Fruit fly (Drosophila melanogaster) whole organism, embryonic: ENCODE measurements around the gene CG42390.

Experiments
- Ada2b ChIP-seq: fragments of 200-800 bp; sonication (Bioruptor generic); IDR thresholded peaks from 2 replicates; pipeline ENCODE4 v1.3.6; 2022; ENCODE audit warnings: missing biosample characterization, missing genetic modification characterization
- B-H2 ChIP-seq: fragments of 200-800 bp; sonication (Bioruptor generic); optimal IDR thresholded peaks from 2 replicates; lab custom pipeline; 2018; ENCODE audit warnings: missing biosample characterization, mild to moderate bottlenecking, missing genetic modification characterization
- Bdp1 ChIP-seq: fragments of 200-800 bp; sonication (Bioruptor generic); optimal IDR thresholded peaks from 3 replicates; lab custom pipeline; 2016; ENCODE audit warnings: missing biosample characterization, missing genetic modification characterization
- CG10147 ChIP-seq: fragments of 200-800 bp; sonication (Bioruptor generic); optimal IDR thresholded peaks from 2 replicates; lab custom pipeline; 2019; ENCODE audit warnings: missing biosample characterization, mild to moderate bottlenecking, missing genetic modification characterization, moderate library complexity
- CG10431 ChIP-seq: fragments of 200-800 bp; sonication (Bioruptor generic); optimal IDR thresholded peaks from 3 replicates; lab custom pipeline; 2018; ENCODE audit warnings: missing biosample characterization, mild to moderate bottlenecking, missing genetic modification characterization
- CG10543 ChIP-seq: fragments of 200-800 bp; sonication (Bioruptor generic); optimal IDR thresholded peaks from 3 replicates; lab custom pipeline; 2017; ENCODE audit warnings: missing biosample characterization, mild to moderate bottlenecking, missing genetic modification characterization, moderate library complexity
- CG11723 ChIP-seq: fragments of 200-800 bp; sonication (Bioruptor generic); optimal IDR thresholded peaks from 2 replicates; lab custom pipeline; 2017; ENCODE audit warnings: missing biosample characterization, mild to moderate bottlenecking, missing genetic modification characterization
- CG12236 ChIP-seq: fragments of 200-800 bp; sonication (Bioruptor generic); optimal IDR thresholded peaks from 2 replicates; lab custom pipeline; 2016; ENCODE audit warnings: missing biosample characterization, missing genetic modification characterization
- CG13123 ChIP-seq: fragments of 200-800 bp; sonication (Bioruptor generic); optimal IDR thresholded peaks from 2 replicates; lab custom pipeline; 2016; ENCODE audit warnings: missing biosample characterization, missing genetic modification characterization
- CG14860 ChIP-seq: fragments of 200-800 bp; sonication (Bioruptor generic); IDR thresholded peaks from 3 replicates; pipeline ENCODE4 v1.3.6; 2022; ENCODE audit warnings: missing biosample characterization, missing genetic modification characterization; ENCODE audit not compliant: partially characterized antibody
- CG15696 ChIP-seq: fragments of 200-800 bp; sonication (Bioruptor generic); optimal IDR thresholded peaks from 2 replicates; lab custom pipeline; 2019; ENCODE audit warnings: missing biosample characterization, mild to moderate bottlenecking, missing genetic modification characterization, moderate library complexity
- CG1602 ChIP-seq: fragments of 200-800 bp; sonication (Bioruptor generic); optimal IDR thresholded peaks from 3 replicates; lab custom pipeline; 2016; ENCODE audit warnings: missing biosample characterization, missing genetic modification characterization
- CG17328 ChIP-seq: fragments of 200-800 bp; sonication (Bioruptor generic); IDR thresholded peaks from 2 replicates; pipeline ENCODE4 v1.3.6; 2022; ENCODE audit warnings: missing biosample characterization, missing genetic modification characterization
- CG17802 ChIP-seq: fragments of 200-800 bp; sonication (Bioruptor generic); optimal IDR thresholded peaks from 2 replicates; lab custom pipeline; 2018; ENCODE audit warnings: missing biosample characterization, mild to moderate bottlenecking, missing genetic modification characterization, moderate library complexity
- CG2202 ChIP-seq: fragments of 200-800 bp; sonication (Bioruptor generic); optimal IDR thresholded peaks from 2 replicates; lab custom pipeline; 2018; ENCODE audit warnings: missing biosample characterization, mild to moderate bottlenecking, missing genetic modification characterization
- CG31365 ChIP-seq: fragments of 200-800 bp; sonication (Bioruptor generic); optimal IDR thresholded peaks from 2 replicates; lab custom pipeline; 2018; ENCODE audit warnings: missing biosample characterization, mild to moderate bottlenecking, missing genetic modification characterization
- CG32532 ChIP-seq: fragments of 200-800 bp; sonication (Bioruptor generic); IDR thresholded peaks from 2 replicates; pipeline ENCODE4 v1.3.6; 2022; ENCODE audit warnings: missing biosample characterization, missing genetic modification characterization
- CG34376 ChIP-seq: fragments of 200-800 bp; sonication (Bioruptor generic); optimal IDR thresholded peaks from 2 replicates; lab custom pipeline; 2018; ENCODE audit warnings: missing biosample characterization, mild to moderate bottlenecking, missing genetic modification characterization
- CG4282 ChIP-seq: fragments of 200-800 bp; sonication (Bioruptor generic); optimal IDR thresholded peaks from 2 replicates; lab custom pipeline; 2016; ENCODE audit warnings: missing biosample characterization, missing genetic modification characterization
- CG4328 ChIP-seq: fragments of 200-800 bp; sonication (Bioruptor generic); optimal IDR thresholded peaks from 3 replicates; lab custom pipeline; 2017; ENCODE audit warnings: missing biosample characterization, missing genetic modification reagents, missing genetic modification characterization
- CG6654 ChIP-seq: fragments of 200-800 bp; sonication (Bioruptor generic); optimal IDR thresholded peaks from 2 replicates; lab custom pipeline; 2017; ENCODE audit warnings: missing biosample characterization, mild to moderate bottlenecking, missing genetic modification characterization
- CG7357 ChIP-seq: fragments of 200-800 bp; sonication (Bioruptor generic); IDR thresholded peaks from 3 replicates; pipeline ENCODE4 v1.3.6; 2022; ENCODE audit warnings: missing biosample characterization, missing genetic modification characterization
- CG7745 ChIP-seq: fragments of 200-800 bp; sonication (Bioruptor generic); optimal IDR thresholded peaks from 2 replicates; lab custom pipeline; 2018; ENCODE audit warnings: missing biosample characterization, mild to moderate bottlenecking, missing genetic modification characterization, moderate library complexity
- CG8281 ChIP-seq: fragments of 200-800 bp; sonication (Bioruptor generic); optimal IDR thresholded peaks from 2 replicates; lab custom pipeline; 2018; ENCODE audit warnings: missing biosample characterization, mild to moderate bottlenecking, missing genetic modification characterization, moderate library complexity
- CG8388 ChIP-seq: fragments of 200-800 bp; sonication (Bioruptor generic); optimal IDR thresholded peaks from 2 replicates; lab custom pipeline; 2019; ENCODE audit warnings: missing biosample characterization, mild to moderate bottlenecking, missing genetic modification characterization, moderate library complexity
- CG8478 ChIP-seq: fragments of >200 bp; optimal IDR thresholded peaks from 2 replicates; lab custom pipeline; 2018
- CG8765 ChIP-seq: fragments of 200-800 bp; sonication (Bioruptor generic); IDR thresholded peaks from 2 replicates; pipeline ENCODE4 v1.3.6; 2022; ENCODE audit warnings: missing biosample characterization, missing genetic modification characterization
- Chrac-16 ChIP-seq: fragments of 200-800 bp; sonication (Bioruptor generic); optimal IDR thresholded peaks from 3 replicates; lab custom pipeline; 2016; ENCODE audit warnings: missing biosample characterization, missing genetic modification characterization
- Drgx ChIP-seq: fragments of 200-800 bp; sonication (Bioruptor generic); IDR thresholded peaks from 2 replicates; pipeline ENCODE4 v1.3.6; 2022; ENCODE audit warnings: missing biosample characterization, missing genetic modification characterization
- Hey ChIP-seq: fragments of 200-800 bp; sonication (Bioruptor generic); optimal IDR thresholded peaks from 3 replicates; lab custom pipeline; 2018; ENCODE audit warnings: missing biosample characterization, mild to moderate bottlenecking, missing genetic modification characterization
- HmgZ ChIP-seq: fragments of 200-800 bp; sonication (Bioruptor generic); optimal IDR thresholded peaks from 2 replicates; lab custom pipeline; 2018; ENCODE audit warnings: missing biosample characterization, mild to moderate bottlenecking, missing genetic modification characterization
- Hmr ChIP-seq: fragments of 200-800 bp; sonication (Bioruptor generic); optimal IDR thresholded peaks from 3 replicates; lab custom pipeline; 2017; ENCODE audit warnings: mild to moderate bottlenecking, missing biosample characterization, missing genetic modification reagents, missing genetic modification characterization
- MBD-R2 ChIP-seq: fragments of 200-800 bp; sonication (Bioruptor generic); IDR thresholded peaks from 2 replicates; pipeline ENCODE4 v1.3.6; 2022; ENCODE audit warnings: missing biosample characterization, missing genetic modification characterization
- Max ChIP-seq: fragments of 200-800 bp; sonication (Bioruptor generic); optimal IDR thresholded peaks from 2 replicates; lab custom pipeline; 2016; ENCODE audit warnings: missing biosample characterization, mild to moderate bottlenecking, missing genetic modification characterization
- Optix ChIP-seq: fragments of 200-800 bp; sonication (Bioruptor generic); IDR thresholded peaks from 3 replicates; pipeline ENCODE4 v1.3.6; 2022; ENCODE audit warnings: missing biosample characterization, missing genetic modification characterization
- Sox100B ChIP-seq: fragments of 200-800 bp; sonication (Bioruptor generic); optimal IDR thresholded peaks from 3 replicates; lab custom pipeline; 2018; ENCODE audit warnings: missing biosample characterization, mild to moderate bottlenecking, missing genetic modification characterization
- bsh ChIP-seq, 2 experiments: fragments of 200-800 bp; sonication (Bioruptor generic); optimal IDR thresholded peaks; 2 replicates each; lab custom pipeline; 2017 to 2018; ENCODE audit warnings: mild to moderate bottlenecking in 2 of 2, missing biosample characterization in 2 of 2, missing genetic modification characterization in 2 of 2, moderate library complexity in 1 of 2
- en ChIP-seq: fragments of 200-800 bp; sonication (Bioruptor generic); optimal IDR thresholded peaks from 2 replicates; lab custom pipeline; 2016; ENCODE audit warnings: missing biosample characterization, missing genetic modification characterization
- exex ChIP-seq: fragments of 200-800 bp; sonication (Bioruptor generic); optimal IDR thresholded peaks from 4 replicates; lab custom pipeline; 2018; ENCODE audit warnings: missing biosample characterization, mild to moderate bottlenecking, missing genetic modification characterization, moderate library complexity
- gcm2 ChIP-seq: fragments of 200-800 bp; sonication (Bioruptor generic); optimal IDR thresholded peaks from 2 replicates; lab custom pipeline; 2016; ENCODE audit warnings: missing biosample characterization, missing genetic modification characterization
- insv ChIP-seq, 2 experiments: fragments of 200-800 bp; sonication (Bioruptor generic); optimal IDR thresholded peaks; 3 replicates each; lab custom pipeline; 2016 to 2018; ENCODE audit warnings: missing biosample characterization in 2 of 2, missing genetic modification characterization in 2 of 2
- kah ChIP-seq: fragments of 200-800 bp; sonication (Bioruptor generic); optimal IDR thresholded peaks from 2 replicates; lab custom pipeline; 2018; ENCODE audit warnings: missing biosample characterization, mild to moderate bottlenecking, missing genetic modification characterization
- kay ChIP-seq: fragments of 200-800 bp; sonication (Bioruptor generic); optimal IDR thresholded peaks from 2 replicates; lab custom pipeline; 2016; ENCODE audit warnings: missing biosample characterization, missing genetic modification characterization
- lmd ChIP-seq: fragments of 200-800 bp; sonication (Bioruptor generic); IDR thresholded peaks from 2 replicates; pipeline ENCODE4 v1.3.6; 2022; ENCODE audit warnings: missing biosample characterization, missing genetic modification characterization
- mirr ChIP-seq: fragments of 200-800 bp; sonication (Bioruptor generic); optimal IDR thresholded peaks from 3 replicates; lab custom pipeline; 2018; ENCODE audit warnings: missing biosample characterization, mild to moderate bottlenecking, missing genetic modification characterization
- odd ChIP-seq: fragments of 200-800 bp; sonication (Bioruptor generic); optimal IDR thresholded peaks from 2 replicates; lab custom pipeline; 2017; ENCODE audit warnings: missing biosample characterization, mild to moderate bottlenecking, missing genetic modification characterization
- pan ChIP-seq, 4 experiments: fragments of >200 bp in 3 of 4; fragments of 200-800 bp in 1 of 4; sonication (Bioruptor generic) in 1 of 4; optimal IDR thresholded peaks in 3 of 4; IDR thresholded peaks in 1 of 4; 2 replicates each; pipeline versions ENCODE4 v1.3.6 to Lab custom; 2017 to 2022; ENCODE audit warnings: missing biosample characterization in 2 of 4, missing genetic modification characterization in 2 of 4, mixed read lengths in 1 of 4
- repo ChIP-seq: fragments of 200-800 bp; sonication (Bioruptor generic); optimal IDR thresholded peaks from 2 replicates; lab custom pipeline; 2016; ENCODE audit warnings: missing biosample characterization, missing genetic modification characterization
- shn ChIP-seq: fragments of 200-800 bp; sonication (Bioruptor generic); optimal IDR thresholded peaks from 3 replicates; lab custom pipeline; 2016; ENCODE audit warnings: missing biosample characterization, missing genetic modification characterization
- sug ChIP-seq: fragments of 200-800 bp; optimal IDR thresholded peaks from 2 replicates; lab custom pipeline; 2019; ENCODE audit warnings: missing biosample characterization, mild to moderate bottlenecking, missing genetic modification characterization, moderate library complexity
- zfh2 ChIP-seq: fragments of 200-800 bp; sonication (Bioruptor generic); optimal IDR thresholded peaks from 2 replicates; lab custom pipeline; 2016; ENCODE audit warnings: missing biosample characterization, missing genetic modification characterization

CG42390 gene

DNA sequence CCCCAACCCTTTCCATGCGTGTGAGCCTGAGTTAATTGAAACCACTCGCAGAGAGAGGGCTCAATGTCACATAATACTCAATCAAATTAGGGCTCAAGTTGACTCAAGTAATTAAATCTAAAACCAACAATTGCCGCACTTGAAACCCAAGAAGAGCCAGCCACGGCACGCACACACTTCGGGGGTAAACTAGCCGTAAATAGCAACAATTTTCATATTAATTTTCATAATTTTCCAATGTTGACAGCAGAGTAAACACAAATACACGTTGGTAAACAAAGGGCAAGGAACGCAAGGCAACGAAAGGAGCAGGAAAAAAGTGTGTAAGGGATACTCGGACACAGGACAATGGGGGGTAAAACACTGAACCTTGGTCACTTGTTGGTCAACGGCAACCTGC is 27.6 kb downstream of the CG42390 start (continued):
- TF ChIP-seq CG34376 (GFP tag; lab: Kevin White, UChicago) (no peak), CG4328 (GFP tag; lab: Kevin White, UChicago) (peak; percentile 31), CG11723 (GFP tag; lab: Kevin White, UChicago) (no peak), lmd (no peak), CG7357 (no peak), CG6654 (GFP tag; lab: Kevin White, UChicago) (no peak), CG13123 (GFP tag; lab: Kevin White, UChicago) (no peak), HmgZ (tag; lab: Kevin White, UChicago) (no peak), CG1602 (GFP tag; lab: Kevin White, UChicago) (no peak), CG7745 (tag; lab: Kevin White, UChicago) (peak; percentile 90), B-H2 (GFP tag; lab: Kevin White, UChicago) (no peak), Hey (tag; lab: Kevin White, UChicago) (peak; percentile 2), en (GFP tag; lab: Kevin White, UChicago) (no peak), bsh (GFP tag; optimal IDR thresholded peaks at IDR 0.05; lab: Kevin White, UChicago) (peak in 1 of 2 experiments; percentile 25), CG32532 (GFP tag; lab: Robert Waterston, UW) (no peak), Hmr (GFP tag; lab: Kevin White, UChicago) (peak; percentile 51), CG2202 (tag; lab: Kevin White, UChicago) (peak; percentile 76), kay (GFP tag; lab: Kevin White, UChicago) (no peak), Max (peak; percentile 17), CG8478 (lab: Kevin White, UChicago) (no peak), CG17802 (no peak), CG31365 (tag; lab: Kevin White, UChicago) (peak; percentile 10), gcm2 (GFP tag; lab: Kevin White, UChicago) (no peak), exex (tag; lab: Kevin White, UChicago) (no peak), CG14860 (GFP tag; lab: Robert Waterston, UW) (no peak), kah (GFP tag; lab: Kevin White, UChicago) (no peak), CG12236 (GFP tag; lab: Kevin White, UChicago) (no peak), CG8388 (no peak), odd (GFP tag; lab: Kevin White, UChicago) (peak; percentile 60), repo (GFP tag; lab: Kevin White, UChicago) (no peak), CG17328 (GFP tag; lab: Robert Waterston, UW) (no peak), Sox100B (GFP tag; lab: Kevin White, UChicago) (no peak), CG4282 (GFP tag; lab: Kevin White, UChicago) (no peak), CG15696 (peak; percentile 96), Ada2b (no peak), CG10431 (GFP tag; lab: Kevin White, UChicago) (no peak), Chrac-16 (GFP tag; lab: Kevin White, UChicago) (no peak), insv (GFP tag; optimal IDR thresholded peaks at IDR 0.05; lab: Kevin White, UChicago) (peak in 1 of 2 experiments; percentile 37), zfh2 (GFP tag; lab: Kevin White, UChicago) (no peak), Optix (GFP tag; lab: Robert Waterston, UW) (no peak), CG8765 (no peak), CG10543 (GFP tag; lab: Kevin White, UChicago) (peak; percentile 24), shn (GFP tag; lab: Kevin White, UChicago) (no peak), CG10147 (no peak), mirr (GFP tag; lab: Kevin White, UChicago) (no peak), Drgx (GFP tag; lab: Robert Waterston, UW) (no peak), Bdp1 (GFP tag; lab: Kevin White, UChicago) (peak; percentile 35), pan (optimal IDR thresholded peaks at IDR 0.05; lab: Kevin White, UChicago) (no peak), pan (GFP tag; optimal IDR thresholded peaks at IDR 0.05 in 1 of 2, IDR thresholded peaks at IDR 0.05 in 1 of 2) (no peak), sug (tag; lab: Kevin White, UChicago) (no peak), MBD-R2 (GFP tag; lab: Robert Waterston, UW) (no peak), CG8281 (tag; lab: Kevin White, UChicago) (no peak)
